Worm (Caenorhabditis elegans) whole organism, young adult: ENCODE measurements around the gene Y69A2AR.23.
A peak's percentile ranks its signal among the peaks of the same experiment; 100 is the strongest.

Experiments
- B0261.1 ChIP-seq: sonication (generic microtip); optimal IDR thresholded peaks from 2 replicates; lab custom pipeline; 2016; ENCODE audit warnings: mild to moderate bottlenecking, missing genetic modification characterization, moderate library complexity, missing compliant biosample characterization
- C17E4.6 ChIP-seq: fragments of 200-800 bp; sonication (Bioruptor generic); IDR thresholded peaks from 2 replicates; pipeline ENCODE4 v1.3.6; 2022; ENCODE audit warnings: missing genetic modification reagents, missing genetic modification characterization, missing compliant biosample characterization
- D2030.7 ChIP-seq: fragments of 200-800 bp; sonication (Bioruptor generic); IDR thresholded peaks from 2 replicates; pipeline ENCODE4 v1.3.6; 2022; ENCODE audit warnings: missing genetic modification reagents, missing genetic modification characterization, missing compliant biosample characterization
- F37B4.10 ChIP-seq: fragments of 200-800 bp; sonication (Bioruptor generic); IDR thresholded peaks from 2 replicates; pipeline ENCODE4 v1.3.6; 2022; ENCODE audit warnings: missing genetic modification characterization, missing compliant biosample characterization
- F39B2.1 ChIP-seq: fragments of 200-800 bp; sonication (Bioruptor generic); IDR thresholded peaks from 2 replicates; pipeline ENCODE4 v1.3.6; 2022; ENCODE audit warnings: missing genetic modification reagents, missing genetic modification characterization, missing compliant biosample characterization
- F49E8.2 ChIP-seq: sonication (generic microtip); optimal IDR thresholded peaks from 3 replicates; lab custom pipeline; 2017; ENCODE audit warnings: missing genetic modification characterization, mild to moderate bottlenecking, missing compliant biosample characterization, antibody characterized with exemption, moderate library complexity; ENCODE audit not compliant: insufficient read depth
- F52B5.7 ChIP-seq: sonication (generic microtip); optimal IDR thresholded peaks from 2 replicates; lab custom pipeline; 2016; ENCODE audit warnings: mild to moderate bottlenecking, missing genetic modification characterization, missing compliant biosample characterization
- F57C9.4 ChIP-seq: sonication (generic microtip); optimal IDR thresholded peaks from 2 replicates; lab custom pipeline; 2017; ENCODE audit warnings: mild to moderate bottlenecking, missing genetic modification characterization, missing compliant biosample characterization
- K11D2.4 ChIP-seq: fragments of 200-800 bp; sonication (Bioruptor generic); IDR thresholded peaks from 2 replicates; pipeline ENCODE4 v1.3.6; 2022; ENCODE audit warnings: missing genetic modification reagents, missing genetic modification characterization, missing compliant biosample characterization
- K12H6.12 ChIP-seq: fragments of 200-800 bp; sonication (Bioruptor generic); optimal IDR thresholded peaks from 2 replicates; lab custom pipeline; 2018; ENCODE audit warnings: mild to moderate bottlenecking, missing genetic modification characterization, missing compliant biosample characterization
- Y53F4B.3 ChIP-seq: fragments of 200-800 bp; sonication (Bioruptor generic); IDR thresholded peaks from 2 replicates; pipeline ENCODE4 v1.3.6; 2022; ENCODE audit warnings: missing genetic modification reagents, missing genetic modification characterization, missing compliant biosample characterization
- athp-1 ChIP-seq: sonication (generic microtip); optimal IDR thresholded peaks from 2 replicates; lab custom pipeline; 2017; ENCODE audit warnings: mild to moderate bottlenecking, missing genetic modification characterization, missing compliant biosample characterization
- attf-3 ChIP-seq: fragments of 200-800 bp; sonication (Bioruptor generic); conservative IDR thresholded peaks from 2 replicates; pipeline ENCODE4 v1.3.6; 2022; ENCODE audit warnings: missing genetic modification reagents, missing genetic modification characterization, missing compliant biosample characterization
- bed-2 ChIP-seq: fragments of 200-800 bp; sonication (Bioruptor generic); IDR thresholded peaks from 2 replicates; pipeline ENCODE4 v1.3.6; 2022; ENCODE audit warnings: missing genetic modification reagents, missing genetic modification characterization, missing compliant biosample characterization
- ccch-3 ChIP-seq: fragments of 200-800 bp; sonication (Bioruptor generic); optimal IDR thresholded peaks from 2 replicates; lab custom pipeline; 2018; ENCODE audit warnings: mild to moderate bottlenecking, missing genetic modification characterization, missing compliant biosample characterization
- ceh-100 ChIP-seq: fragments of 200-800 bp; sonication (Bioruptor generic); IDR thresholded peaks from 2 replicates; pipeline ENCODE4 v1.3.6; 2022; ENCODE audit warnings: missing genetic modification reagents, missing genetic modification characterization, missing compliant biosample characterization
- dpff-1 ChIP-seq: sonication (generic microtip); optimal IDR thresholded peaks from 2 replicates; lab custom pipeline; 2017; ENCODE audit warnings: mild to moderate bottlenecking, missing genetic modification characterization, missing compliant biosample characterization
- dpl-1 ChIP-seq: fragments of 150-350 bp; optimal IDR thresholded peaks from 2 replicates; lab custom pipeline; 2014; ENCODE audit warnings: missing biosample characterization, missing genetic modification reagents, missing genetic modification characterization
- egl-18 ChIP-seq: fragments of 200-800 bp; sonication (Bioruptor generic); IDR thresholded peaks from 2 replicates; pipeline ENCODE4 v1.3.6; 2022; ENCODE audit warnings: missing genetic modification reagents, missing genetic modification characterization, missing compliant biosample characterization
- egrh-3 ChIP-seq: fragments of 200-800 bp; sonication (Bioruptor generic); IDR thresholded peaks from 2 replicates; pipeline ENCODE4 v1.3.6; 2022; ENCODE audit warnings: missing genetic modification reagents, missing genetic modification characterization, missing compliant biosample characterization
- fkh-3 ChIP-seq: sonication (generic microtip); optimal IDR thresholded peaks from 2 replicates; lab custom pipeline; 2016; ENCODE audit warnings: mild to moderate bottlenecking, missing genetic modification characterization, missing compliant biosample characterization
- hlh-12 ChIP-seq: sonication (generic microtip); optimal IDR thresholded peaks from 2 replicates; lab custom pipeline; 2016; ENCODE audit warnings: missing genetic modification characterization, missing compliant biosample characterization
- hmg-1.2 ChIP-seq: fragments of 200-800 bp; sonication (Bioruptor generic); IDR thresholded peaks from 2 replicates; pipeline ENCODE4 v1.3.6; 2022; ENCODE audit warnings: missing genetic modification reagents, missing genetic modification characterization, missing compliant biosample characterization
- hrde-1 ChIP-seq: sonication (generic microtip); optimal IDR thresholded peaks from 2 replicates; lab custom pipeline; 2016; ENCODE audit warnings: missing genetic modification characterization, mild to moderate bottlenecking, missing compliant biosample characterization, moderate library complexity, missing genotype, missing genetic modification reagents, borderline replicate concordance
- let-607 ChIP-seq, 2 experiments: fragments of 200-800 bp in 1 of 2; sonication (Bioruptor generic) in 1 of 2; sonication (generic microtip) in 1 of 2; optimal IDR thresholded peaks; 2 replicates each; lab custom pipeline; 2016 to 2018; ENCODE audit warnings: mild to moderate bottlenecking in 2 of 2, missing compliant biosample characterization in 2 of 2, missing genetic modification characterization in 2 of 2, moderate library complexity in 2 of 2, missing genotype in 1 of 2
- lin-40 ChIP-seq: sonication (generic microtip); optimal IDR thresholded peaks from 2 replicates; lab custom pipeline; 2016; ENCODE audit warnings: missing genetic modification characterization, mild to moderate bottlenecking, missing compliant biosample characterization, missing genotype, missing genetic modification reagents
- lsy-27 ChIP-seq: sonication (generic microtip); optimal IDR thresholded peaks from 2 replicates; lab custom pipeline; 2017; ENCODE audit warnings: missing genetic modification characterization, mild to moderate bottlenecking, missing compliant biosample characterization, antibody characterized with exemption, missing genotype, borderline replicate concordance; ENCODE audit not compliant: insufficient read depth
- madf-3 ChIP-seq: fragments of 200-800 bp; sonication (Bioruptor generic); IDR thresholded peaks from 2 replicates; pipeline ENCODE4 v1.3.6; 2022; ENCODE audit warnings: missing genetic modification reagents, missing genetic modification characterization, missing compliant biosample characterization
- mcd-1 ChIP-seq: fragments of 200-800 bp; sonication (Bioruptor generic); IDR thresholded peaks from 2 replicates; pipeline ENCODE4 v1.3.6; 2022; ENCODE audit warnings: missing genetic modification reagents, missing genetic modification characterization, missing compliant biosample characterization
- mes-4 ChIP-seq: sonication (generic microtip); optimal IDR thresholded peaks from 2 replicates; lab custom pipeline; 2016; ENCODE audit warnings: missing genotype, missing genetic modification characterization, missing compliant biosample characterization
- nfya-1 ChIP-seq: sonication (generic microtip); optimal IDR thresholded peaks from 2 replicates; lab custom pipeline; 2017; ENCODE audit warnings: antibody characterized with exemption, missing compliant biosample characterization, missing genetic modification characterization, borderline replicate concordance; ENCODE audit not compliant: insufficient read depth
- nfya-2 ChIP-seq: fragments of 200-800 bp; sonication (Bioruptor generic); IDR thresholded peaks from 2 replicates; pipeline ENCODE4 v1.3.6; 2022; ENCODE audit warnings: missing genetic modification reagents, missing genetic modification characterization, missing compliant biosample characterization
- nfyb-1 ChIP-seq: fragments of 200-800 bp; sonication (Bioruptor generic); IDR thresholded peaks from 2 replicates; pipeline ENCODE4 v1.3.6; 2022; ENCODE audit warnings: missing genetic modification reagents, missing genetic modification characterization, missing compliant biosample characterization
- nhr-120 ChIP-seq: fragments of 200-800 bp; sonication (Bioruptor generic); IDR thresholded peaks from 2 replicates; pipeline ENCODE4 v1.3.6; 2022; ENCODE audit warnings: missing genetic modification characterization, missing compliant biosample characterization
- nhr-179 ChIP-seq: sonication (generic microtip); optimal IDR thresholded peaks from 2 replicates; lab custom pipeline; 2016; ENCODE audit warnings: mild to moderate bottlenecking, missing genetic modification characterization, missing compliant biosample characterization
- rec-8 ChIP-seq, 2 experiments: sonication (generic microtip); optimal IDR thresholded peaks; 2 replicates each; lab custom pipeline; 2016; ENCODE audit warnings: mild to moderate bottlenecking in 2 of 2, missing genetic modification characterization in 2 of 2, missing genetic modification reagents in 2 of 2, missing genotype in 2 of 2, missing biosample characterization in 1 of 2, missing compliant biosample characterization in 1 of 2, moderate library complexity in 1 of 2
- snpc-1.3 ChIP-seq: sonication (generic microtip); optimal IDR thresholded peaks from 2 replicates; lab custom pipeline; 2017; ENCODE audit warnings: missing genetic modification characterization, mild to moderate bottlenecking, missing compliant biosample characterization, antibody characterized with exemption, moderate library complexity, missing genotype, missing genetic modification reagents; ENCODE audit not compliant: insufficient read depth
- snpc-3.4 ChIP-seq: sonication (generic microtip); optimal IDR thresholded peaks from 2 replicates; lab custom pipeline; 2017; ENCODE audit warnings: missing genetic modification characterization, mild to moderate bottlenecking, missing compliant biosample characterization, antibody characterized with exemption, moderate library complexity, missing genotype, missing genetic modification reagents
- tbp1 ChIP-seq: fragments of 200-800 bp; sonication (Bioruptor generic); optimal IDR thresholded peaks from 2 replicates; lab custom pipeline; 2018; ENCODE audit warnings: mild to moderate bottlenecking, missing genetic modification characterization, missing compliant biosample characterization
- tbx-9 ChIP-seq: sonication (generic microtip); optimal IDR thresholded peaks from 2 replicates; lab custom pipeline; 2016; ENCODE audit warnings: borderline replicate concordance, missing genetic modification characterization, inconsistent platforms, missing compliant biosample characterization
- zfh-2 ChIP-seq: fragments of 200-800 bp; sonication (Bioruptor generic); conservative IDR thresholded peaks from 2 replicates; pipeline ENCODE4 v1.3.6; 2022; ENCODE audit warnings: missing genetic modification reagents, missing genetic modification characterization, missing compliant biosample characterization
- zim-3 ChIP-seq: sonication (generic microtip); optimal IDR thresholded peaks from 2 replicates; lab custom pipeline; 2017; ENCODE audit warnings: mild to moderate bottlenecking, missing genetic modification characterization, moderate library complexity, missing compliant biosample characterization
- ztf-22 ChIP-seq: fragments of 200-800 bp; sonication (Bioruptor generic); optimal IDR thresholded peaks from 2 replicates; lab custom pipeline; 2018; ENCODE audit warnings: mild to moderate bottlenecking, missing genetic modification characterization, moderate library complexity, missing compliant biosample characterization
- ztf-28 ChIP-seq: fragments of 200-800 bp; sonication (Bioruptor generic); IDR thresholded peaks from 2 replicates; pipeline ENCODE4 v1.3.6; 2022; ENCODE audit warnings: missing genetic modification reagents, missing genetic modification characterization, missing compliant biosample characterization

Y69A2AR.23 gene

DNA sequence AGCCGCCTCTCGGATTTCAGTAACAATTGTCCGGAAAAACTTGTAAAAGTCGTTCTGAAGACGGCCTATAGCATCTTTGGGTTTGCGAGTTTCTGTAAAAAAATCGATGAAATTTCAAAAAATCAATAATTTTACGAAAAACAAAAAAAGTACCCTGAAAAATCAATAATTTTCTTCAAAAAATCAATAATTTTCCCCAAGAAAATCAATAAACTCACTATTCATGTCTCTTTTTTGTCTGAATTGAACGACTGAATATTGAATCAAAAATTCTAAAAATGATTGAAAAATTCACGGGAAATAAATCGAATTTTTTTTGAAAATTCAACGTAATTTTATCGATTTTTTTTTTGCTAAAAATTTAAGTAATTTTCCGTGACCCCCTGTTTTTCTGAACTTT is at the start of gene Y69A2AR.23:
Y69A2AR.23 (minus strand) TSS at position 267 of the 400 bp plus-strand sequence.
- TF ChIP-seq ztf-22 (GFP tag; lab: Kevin White, UChicago) (no peak), rec-8 (tag; optimal IDR thresholded peaks at IDR 0.05; lab: Kevin White, UChicago) (no peak), C17E4.6 (GFP tag; lab: Robert Waterston, UW) (no peak), lsy-27 (tag; lab: Kevin White, UChicago) (no peak), ccch-3 (GFP tag; lab: Kevin White, UChicago) (no peak), Y53F4B.3 (no peak), B0261.1 (no peak), F37B4.10 (GFP tag; lab: Robert Waterston, UW) (no peak), F39B2.1 (GFP tag; lab: Robert Waterston, UW) (no peak), ztf-28 (GFP tag; lab: Robert Waterston, UW) (no peak), D2030.7 (GFP tag; lab: Robert Waterston, UW) (no peak), nfyb-1 (GFP tag; lab: Robert Waterston, UW) (no peak), egrh-3 (no peak), K12H6.12 (tag; lab: Kevin White, UChicago) (no peak), F49E8.2 (tag; lab: Kevin White, UChicago) (no peak), zim-3 (tag; lab: Kevin White, UChicago) (no peak), tbx-9 (tag; lab: Kevin White, UChicago) (no peak)
- TF ChIP-seq, all 124 proteins: peak for 0

DNA sequence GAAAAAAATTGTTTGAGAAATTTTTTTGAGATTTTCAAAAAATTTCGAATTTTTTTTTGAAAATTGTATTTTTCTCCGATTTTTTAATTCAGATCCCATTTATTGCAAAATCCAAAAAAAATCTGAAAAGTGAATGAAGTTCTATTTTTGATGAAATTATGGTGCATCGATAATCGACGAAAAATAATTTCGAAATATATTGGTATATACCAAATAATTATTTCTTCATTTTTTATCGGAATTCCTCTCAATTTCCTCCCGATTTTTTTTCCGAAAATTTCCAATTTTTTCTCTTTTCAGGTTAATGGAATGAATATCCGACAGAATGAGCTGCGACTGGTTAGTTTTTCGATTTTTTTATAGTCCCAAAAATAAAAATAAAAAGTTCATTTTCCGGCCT is 49.4 kb upstream of the Y69A2AR.23 start, which contains the start of gene epg-9:
epg-9 (plus strand) TSS at position 301 of the 400 bp plus-strand sequence.
- TF ChIP-seq K11D2.4 (GFP tag; lab: Robert Waterston, UW) (no peak), fkh-3 (tag; lab: Kevin White, UChicago) (no peak), let-607 (tag; optimal IDR thresholded peaks at IDR 0.05; lab: Kevin White, UChicago) (no peak), tbp1 (GFP tag; lab: Kevin White, UChicago) (no peak), F52B5.7 (tag; lab: Kevin White, UChicago) (no peak), nhr-120 (GFP tag; lab: Robert Waterston, UW) (no peak), nhr-179 (no peak), madf-3 (no peak), hmg-1.2 (GFP tag; lab: Robert Waterston, UW) (no peak), egl-18 (GFP tag; lab: Robert Waterston, UW) (no peak), snpc-3.4 (tag; lab: Kevin White, UChicago) (no peak), rec-8 (tag; optimal IDR thresholded peaks at IDR 0.05; lab: Kevin White, UChicago) (no peak), attf-3 (GFP tag; lab: Robert Waterston, UW) (no peak), snpc-1.3 (tag; lab: Kevin White, UChicago) (no peak), K12H6.12 (tag; lab: Kevin White, UChicago) (no peak)

DNA sequence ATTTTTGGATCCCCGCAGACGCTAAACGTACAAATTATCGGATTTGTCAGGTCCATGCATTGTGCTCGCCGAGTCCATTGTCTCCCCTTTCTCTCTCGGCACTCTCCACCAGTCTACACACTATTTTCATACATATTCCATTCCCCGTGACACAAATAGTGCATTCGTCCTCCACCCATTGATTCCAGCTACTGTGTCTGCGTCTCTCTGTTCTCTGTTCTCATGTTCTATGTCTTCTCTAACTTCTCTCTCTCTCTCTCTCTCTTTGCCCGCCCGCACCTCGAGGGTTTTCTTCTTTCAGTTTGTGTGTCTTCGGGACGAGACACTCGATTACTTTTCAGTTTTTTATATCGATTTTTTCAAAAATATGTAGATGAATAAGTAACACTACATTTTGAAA is 48.1 kb upstream of the Y69A2AR.23 start:
- peak; percentile 60; the same call in 1 of the 2 replicates for TF ChIP-seq K11D2.4 (GFP tag; lab: Robert Waterston, UW)
- no peak for TF ChIP-seq egl-18 (GFP tag; lab: Robert Waterston, UW)
- no peak for TF ChIP-seq zim-3 (tag; lab: Kevin White, UChicago)
- peak; percentile 73 for TF ChIP-seq lin-40 (tag; lab: Kevin White, UChicago)
- TF ChIP-seq zfh-2 (GFP tag; lab: Robert Waterston, UW), result peak; percentile 60
- TF ChIP-seq dpl-1, result no peak
- TF ChIP-seq athp-1 (tag; lab: Kevin White, UChicago), result no peak
- TF ChIP-seq let-607 (tag; optimal IDR thresholded peaks at IDR 0.05; lab: Kevin White, UChicago), result no peak
- TF ChIP-seq hrde-1 (tag; lab: Kevin White, UChicago), result no peak
- TF ChIP-seq bed-2 (GFP tag; lab: Robert Waterston, UW), result no peak
- no peak for TF ChIP-seq nfya-2
- no peak for TF ChIP-seq ztf-28 (GFP tag; lab: Robert Waterston, UW)
- peak; percentile 70 for TF ChIP-seq mcd-1 (GFP tag; lab: Robert Waterston, UW)
- TF ChIP-seq dpff-1 (tag; lab: Kevin White, UChicago), result no peak
- TF ChIP-seq F37B4.10 (GFP tag; lab: Robert Waterston, UW), result no peak
- TF ChIP-seq mes-4 (tag; lab: Kevin White, UChicago), result no peak
- no peak for TF ChIP-seq F57C9.4 (tag; lab: Kevin White, UChicago)
- TF ChIP-seq hlh-12 (tag; lab: Kevin White, UChicago), result no peak
- TF ChIP-seq nhr-179, result no peak
- TF ChIP-seq nfya-1 (tag; lab: Kevin White, UChicago), result no peak
- no peak for TF ChIP-seq ceh-100 (GFP tag; lab: Robert Waterston, UW)
